Worm (Caenorhabditis elegans) whole organism, L4 larva: ENCODE measurements around the gene tofu-6.

Experiments
- Y48G9A.11 ChIP-seq: fragments of 200-800 bp; sonication (Bioruptor generic); IDR thresholded peaks from 2 replicates; pipeline ENCODE4 v1.3.6; 2022; ENCODE audit warnings: missing genetic modification reagents, missing genetic modification characterization, missing compliant biosample characterization
- ZK546.5 ChIP-seq, 2 experiments: sonication (generic microtip); optimal IDR thresholded peaks; 2 replicates each; lab custom pipeline; 2017; ENCODE audit warnings: missing biosample characterization in 2 of 2, missing genetic modification characterization in 2 of 2
- aha-1 ChIP-seq: fragments of 150-350 bp; peaks from one replicate; lab custom pipeline; 2014; ENCODE audit warnings: missing biosample characterization, missing genetic modification characterization
- aly-2 ChIP-seq: sonication (generic microtip); optimal IDR thresholded peaks from 2 replicates; lab custom pipeline; 2018; ENCODE audit warnings: missing biosample characterization, missing genetic modification characterization
- ama-1 ChIP-seq: fragments of 150-350 bp; optimal IDR thresholded peaks from 2 replicates; lab custom pipeline; 2014; ENCODE audit warnings: inconsistent platforms, mixed read lengths
- ceh-44 ChIP-seq: fragments of 200-800 bp; sonication (Bioruptor generic); IDR thresholded peaks from 2 replicates; pipeline ENCODE4 v1.3.6; 2022; ENCODE audit warnings: missing genetic modification reagents, missing genetic modification characterization, missing compliant biosample characterization
- ces-1 ChIP-seq: fragments of 150-350 bp; sonication (generic microtip); optimal IDR thresholded peaks from 4 replicates; lab custom pipeline; 2014; ENCODE audit warnings: missing biosample characterization, missing genetic modification reagents, missing genetic modification characterization
- daf-16 ChIP-seq, 3 experiments: sonication (generic microtip); optimal IDR thresholded peaks; 2 replicates each; lab custom pipeline; 2016 to 2017; ENCODE audit warnings: missing genetic modification characterization in 3 of 3, missing genetic modification reagents in 3 of 3, mild to moderate bottlenecking in 2 of 3, missing compliant biosample characterization in 2 of 3, missing biosample characterization in 1 of 3, moderate library complexity in 1 of 3
- daf-19 ChIP-seq: fragments of 200-800 bp; sonication (Bioruptor generic); conservative IDR thresholded peaks from 2 replicates; pipeline ENCODE4 v1.3.6; 2022; ENCODE audit warnings: missing genetic modification characterization, missing compliant biosample characterization
- dpl-1 ChIP-seq: fragments of 150-350 bp; optimal IDR thresholded peaks from 2 replicates; lab custom pipeline; 2014; ENCODE audit warnings: missing biosample characterization, missing genetic modification reagents, missing genetic modification characterization
- dve-1 ChIP-seq: sonication (generic microtip); optimal IDR thresholded peaks from 2 replicates; lab custom pipeline; 2017; ENCODE audit warnings: antibody characterized with exemption, mild to moderate bottlenecking, missing genetic modification characterization, missing compliant biosample characterization; ENCODE audit not compliant: insufficient read depth
- egl-43 ChIP-seq: fragments of 200-800 bp; sonication (Bioruptor generic); IDR thresholded peaks from 2 replicates; pipeline ENCODE4 v1.3.6; 2022; ENCODE audit warnings: missing genetic modification reagents, missing genetic modification characterization, missing compliant biosample characterization
- hlh-11 ChIP-seq: fragments of 200-800 bp; sonication (Bioruptor generic); optimal IDR thresholded peaks from 2 replicates; lab custom pipeline; 2018; ENCODE audit warnings: mild to moderate bottlenecking, missing genetic modification characterization, missing compliant biosample characterization
- hlh-30 ChIP-seq: sonication (generic microtip); optimal IDR thresholded peaks from 2 replicates; lab custom pipeline; 2017; ENCODE audit warnings: antibody characterized with exemption, mild to moderate bottlenecking, missing genetic modification characterization, missing compliant biosample characterization; ENCODE audit not compliant: insufficient read depth
- lim-7 ChIP-seq: fragments of 200-800 bp; sonication (Bioruptor generic); IDR thresholded peaks from 2 replicates; pipeline ENCODE4 v1.3.6; 2022; ENCODE audit warnings: missing genetic modification characterization, missing compliant biosample characterization
- lin-29 ChIP-seq: fragments of 200-800 bp; sonication (Bioruptor generic); IDR thresholded peaks from 2 replicates; pipeline ENCODE4 v1.3.6; 2022; ENCODE audit warnings: missing genetic modification reagents, missing genetic modification characterization, missing compliant biosample characterization
- lin-38 ChIP-seq: fragments of 200-800 bp; sonication (Bioruptor generic); IDR thresholded peaks from 2 replicates; pipeline ENCODE4 v1.3.6; 2022; ENCODE audit warnings: missing genetic modification reagents, missing genetic modification characterization, missing compliant biosample characterization
- mes-2 ChIP-seq: sonication (generic microtip); optimal IDR thresholded peaks from 2 replicates; lab custom pipeline; 2016; ENCODE audit warnings: missing genotype, mild to moderate bottlenecking, missing genetic modification characterization, missing compliant biosample characterization; ENCODE audit not compliant: poor library complexity, severe bottlenecking
- mxl-3 ChIP-seq: fragments of 200-800 bp; sonication (Bioruptor generic); optimal IDR thresholded peaks from 2 replicates; lab custom pipeline; 2018; ENCODE audit warnings: mild to moderate bottlenecking, missing genetic modification characterization, missing compliant biosample characterization
- nhr-28 ChIP-seq: fragments of 150-350 bp; optimal IDR thresholded peaks from 2 replicates; lab custom pipeline; 2014; ENCODE audit warnings: missing biosample characterization, missing genetic modification characterization
- pha-4 ChIP-seq, 2 experiments: fragments of 150-350 bp in 1 of 2; fragments of 200-800 bp in 1 of 2; sonication (Bioruptor generic) in 1 of 2; IDR thresholded peaks in 1 of 2; optimal IDR thresholded peaks in 1 of 2; 2 replicates each; pipeline versions ENCODE4 v1.3.6 to Lab custom; 2014 to 2022; ENCODE audit warnings: missing genetic modification characterization in 2 of 2, missing genetic modification reagents in 2 of 2, missing biosample characterization in 1 of 2, missing compliant biosample characterization in 1 of 2
- php-3 ChIP-seq: fragments of 200-800 bp; sonication (Bioruptor generic); IDR thresholded peaks from 2 replicates; pipeline ENCODE4 v1.3.6; 2022; ENCODE audit warnings: missing genetic modification reagents, missing genetic modification characterization, missing compliant biosample characterization
- pqm-1 ChIP-seq: sonication (generic microtip); optimal IDR thresholded peaks from 2 replicates; lab custom pipeline; 2017; ENCODE audit warnings: missing biosample characterization, missing genetic modification characterization
- saeg-2 ChIP-seq: fragments of 200-800 bp; sonication (Bioruptor generic); IDR thresholded peaks from 2 replicates; pipeline ENCODE4 v1.3.6; 2022; ENCODE audit warnings: missing genetic modification reagents, missing genetic modification characterization, missing compliant biosample characterization
- skn-1 ChIP-seq: fragments of 150-350 bp; optimal IDR thresholded peaks from 2 replicates; lab custom pipeline; 2014; ENCODE audit warnings: missing biosample characterization, missing genetic modification characterization
- spr-1 ChIP-seq: sonication (generic microtip); optimal IDR thresholded peaks from 2 replicates; lab custom pipeline; 2016; ENCODE audit warnings: mild to moderate bottlenecking, missing genetic modification characterization, missing compliant biosample characterization
- tag-97 ChIP-seq: fragments of 200-800 bp; sonication (Bioruptor generic); IDR thresholded peaks from 2 replicates; pipeline ENCODE4 v1.3.6; 2022; ENCODE audit warnings: missing genetic modification characterization, missing compliant biosample characterization
- zfp-2 ChIP-seq: sonication (generic microtip); optimal IDR thresholded peaks from 2 replicates; lab custom pipeline; 2016; ENCODE audit warnings: mild to moderate bottlenecking, missing genetic modification characterization, missing compliant biosample characterization
- ztf-11 ChIP-seq: fragments of 150-350 bp; optimal IDR thresholded peaks from 2 replicates; lab custom pipeline; 2014; ENCODE audit warnings: missing biosample characterization, missing genetic modification characterization

Gene tofu-6

ce11 chrII:5389831-5390323, 31.2 kb upstream of the tofu-6 start, which contains the start of gene ndx-6 (continued):
- TF ChIP-seq ama-1 (peak; percentile 55), dve-1 (tag; lab: Kevin White, UChicago) (peak; percentile 85), ceh-44 (GFP tag; lab: Robert Waterston, UW) (no peak), zfp-2 (tag; lab: Kevin White, UChicago) (no peak), skn-1 (tag; lab: Kevin White, UChicago) (no peak), ces-1 (GFP tag; lab: Kevin White, UChicago) (no peak), tag-97 (GFP tag; lab: Robert Waterston, UW) (no peak), ZK546.5 (tag; optimal IDR thresholded peaks at IDR 0.05; lab: Kevin White, UChicago) (no peak)

- no peak for TF ChIP-seq Y48G9A.11 (GFP tag; lab: Robert Waterston, UW)
- TF ChIP-seq dpl-1 (GFP tag; lab: Kevin White, UChicago) = peak; percentile 55
These were observed 29.6 kb upstream of the tofu-6 start for ce11 chrII:5391447-5391846.

ce11 chrII:5393090-5393489, 28.0 kb upstream of the tofu-6 start, which contains the start of gene brap-2:
Gene brap-2 (minus strand): TSS chrII:5393190.
- TF ChIP-seq spr-1 (tag; lab: Kevin White, UChicago) = no peak
- peak; percentile 11 for TF ChIP-seq aha-1 (tag; lab: Kevin White, UChicago)
- no peak for TF ChIP-seq aly-2 (tag; lab: Kevin White, UChicago)

- TF ChIP-seq aha-1 (tag; lab: Kevin White, UChicago) (no peak), hlh-30 (tag; lab: Kevin White, UChicago) (no peak), lin-38 (GFP tag; lab: Robert Waterston, UW) (0 out of 2 replicates have a peak, but pooled peaks have one; percentile 17)
These were observed 25.5 kb upstream of the tofu-6 start, which contains the start of gene pink-1 for ce11 chrII:5395594-5395993. Gene pink-1 (minus strand): TSS chrII:5395694.

- TF ChIP-seq ztf-11 = no peak
- TF ChIP-seq lim-7 (GFP tag; lab: Robert Waterston, UW) = no peak
- no peak for TF ChIP-seq lin-29
- TF ChIP-seq php-3 (GFP tag; lab: Robert Waterston, UW) = no peak
- no peak for TF ChIP-seq daf-19 (GFP tag; lab: Robert Waterston, UW)
- TF ChIP-seq nhr-28 = peak; percentile 2
- no peak for TF ChIP-seq Y48G9A.11 (GFP tag; lab: Robert Waterston, UW)
- TF ChIP-seq aha-1 (tag; lab: Kevin White, UChicago) = no peak
- no peak for TF ChIP-seq mxl-3
- peak; percentile 11 for TF ChIP-seq hlh-11 (tag; lab: Kevin White, UChicago)
- TF ChIP-seq daf-16 (GFP tag; optimal IDR thresholded peaks at IDR 0.05; lab: Kevin White, UChicago) = no peak
- TF ChIP-seq daf-16 (tag; optimal IDR thresholded peaks at IDR 0.05; lab: Kevin White, UChicago) = peak; percentile 61
- TF ChIP-seq saeg-2 (GFP tag; lab: Robert Waterston, UW) = no peak
- TF ChIP-seq, all 104 proteins: peak for 3
These were observed 22.3 kb upstream of the tofu-6 start, which contains the start of gene fbxl-3 for ce11 chrII:5398779-5399178. Gene fbxl-3 (minus strand): TSS chrII:5398902.

- no peak for TF ChIP-seq pha-4 (GFP tag; IDR thresholded peaks at IDR 0.05; lab: Robert Waterston, UW)
- peak; percentile 25 for TF ChIP-seq pha-4 (tag; optimal IDR thresholded peaks at IDR 0.05; lab: Kevin White, UChicago)
- peak; percentile 23 for TF ChIP-seq hlh-30 (tag; lab: Kevin White, UChicago)
- TF ChIP-seq egl-43 (GFP tag; lab: Robert Waterston, UW) = no peak
- peak; percentile 26 for TF ChIP-seq dpl-1 (GFP tag; lab: Kevin White, UChicago)
- peak; percentile 40; the same call in 1 of the 2 replicates for TF ChIP-seq lin-38 (GFP tag; lab: Robert Waterston, UW)
- TF ChIP-seq mes-2 = peak; percentile 77
- no peak for TF ChIP-seq pqm-1 (tag; lab: Kevin White, UChicago)
- TF ChIP-seq, all 104 proteins: peak for 5
These were observed 21.8 kb upstream of the tofu-6 start, which contains the start of gene mog-5 for ce11 chrII:5399201-5399600. Gene mog-5 (plus strand): TSS chrII:5399538.
